Worm (Caenorhabditis elegans) whole organism, early embryonic: ENCODE data around the gene srj-20.

Source experiments
- B0310.2 ChIP-seq: sonication (generic microtip); optimal IDR thresholded peaks from 2 replicates; lab custom pipeline; 2016; ENCODE audit warnings: mild to moderate bottlenecking, missing genetic modification characterization, missing compliant biosample characterization
- F13C5.2 ChIP-seq: sonication (generic microtip); optimal IDR thresholded peaks from 2 replicates; lab custom pipeline; 2017; ENCODE audit warnings: mild to moderate bottlenecking, missing genetic modification characterization, inconsistent platforms, missing compliant biosample characterization
- aly-1 ChIP-seq: sonication (generic microtip); optimal IDR thresholded peaks from 2 replicates; lab custom pipeline; 2016; ENCODE audit warnings: missing genetic modification characterization, missing compliant biosample characterization
- ama-1 ChIP-seq: fragments of 150-350 bp; optimal IDR thresholded peaks from 2 replicates; lab custom pipeline; 2014
- ceh-13 ChIP-seq: fragments of 200-800 bp; sonication (Bioruptor generic); optimal IDR thresholded peaks from 2 replicates; lab custom pipeline; 2018; ENCODE audit warnings: mild to moderate bottlenecking, missing genetic modification characterization, missing compliant biosample characterization
- ceh-36 ChIP-seq: sonication (generic microtip); optimal IDR thresholded peaks from 2 replicates; lab custom pipeline; 2016; ENCODE audit warnings: missing genetic modification characterization, inconsistent platforms, missing compliant biosample characterization
- ets-7 ChIP-seq: sonication (generic microtip); optimal IDR thresholded peaks from 2 replicates; lab custom pipeline; 2016; ENCODE audit warnings: missing genotype, missing genetic modification characterization, missing compliant biosample characterization
- flt-1 ChIP-seq: fragments of 200-800 bp; sonication (Bioruptor generic); IDR thresholded peaks from 2 replicates; pipeline ENCODE4 v1.3.6; 2022; ENCODE audit warnings: missing genetic modification characterization, missing compliant biosample characterization
- hmbx-1 ChIP-seq: sonication (generic microtip); optimal IDR thresholded peaks from 2 replicates; lab custom pipeline; 2016; ENCODE audit warnings: mild to moderate bottlenecking, missing genetic modification characterization, missing compliant biosample characterization
- hmg-4 ChIP-seq: fragments of 200-800 bp; sonication (Bioruptor generic); optimal IDR thresholded peaks from 2 replicates; lab custom pipeline; 2018; ENCODE audit warnings: mild to moderate bottlenecking, missing genetic modification characterization, missing compliant biosample characterization
- hnd-1 ChIP-seq: sonication (generic microtip); optimal IDR thresholded peaks from 2 replicates; lab custom pipeline; 2016; ENCODE audit warnings: missing genetic modification characterization, missing compliant biosample characterization
- pes-1 ChIP-seq: fragments of 200-800 bp; sonication (Bioruptor generic); IDR thresholded peaks from 2 replicates; pipeline ENCODE4 v1.3.6; 2022; ENCODE audit warnings: missing genetic modification reagents, missing genetic modification characterization, missing compliant biosample characterization
- scrt-1 ChIP-seq: fragments of 200-800 bp; sonication (Bioruptor generic); IDR thresholded peaks from 2 replicates; pipeline ENCODE4 v1.3.6; 2022; ENCODE audit warnings: missing genetic modification characterization, missing compliant biosample characterization
- sea-1 ChIP-seq: fragments of 200-800 bp; sonication (Bioruptor generic); conservative IDR thresholded peaks from 2 replicates; pipeline ENCODE4 v1.3.6; 2022; ENCODE audit warnings: missing genetic modification characterization, missing compliant biosample characterization
- tbx-11 ChIP-seq: fragments of 200-800 bp; sonication (Bioruptor generic); IDR thresholded peaks from 2 replicates; pipeline ENCODE4 v1.3.6; 2022; ENCODE audit warnings: missing genetic modification characterization, missing compliant biosample characterization
- tbx-37 ChIP-seq: fragments of 200-800 bp; sonication (Bioruptor generic); conservative IDR thresholded peaks from 2 replicates; pipeline ENCODE4 v1.3.6; 2022; ENCODE audit warnings: missing genetic modification reagents, missing genetic modification characterization, missing compliant biosample characterization
- tra-4 ChIP-seq: sonication (generic microtip); optimal IDR thresholded peaks from 2 replicates; lab custom pipeline; 2017; ENCODE audit warnings: missing genetic modification characterization, missing compliant biosample characterization

Gene srj-20

ce11 chrV:2573108-2573507 lies at the start of gene srj-20:
srj-20 (minus strand) TSS chrV:2573208.
- TF ChIP-seq F13C5.2: no peak
- no peak for TF ChIP-seq scrt-1 (GFP tag; lab: Robert Waterston, UW)
- TF ChIP-seq flt-1 (GFP tag; lab: Robert Waterston, UW): no peak
- TF ChIP-seq tbx-11 (GFP tag; lab: Robert Waterston, UW): no peak
- TF ChIP-seq hmg-4: no peak
- no peak for TF ChIP-seq ama-1
- TF ChIP-seq sea-1 (GFP tag; lab: Robert Waterston, UW): no peak
- no peak for TF ChIP-seq ceh-13 (GFP tag; lab: Kevin White, UChicago)
- no peak for TF ChIP-seq tbx-37 (GFP tag; lab: Robert Waterston, UW)
- TF ChIP-seq hnd-1 (tag; lab: Kevin White, UChicago): no peak
- TF ChIP-seq ets-7: no peak
- no peak for TF ChIP-seq hmbx-1 (tag; lab: Kevin White, UChicago)
- TF ChIP-seq B0310.2: no peak
- no peak for TF ChIP-seq pes-1 (GFP tag; lab: Robert Waterston, UW)

- no peak for TF ChIP-seq hnd-1 (tag; lab: Kevin White, UChicago)
- no peak for TF ChIP-seq ets-7
- no peak for TF ChIP-seq ama-1
- no peak for TF ChIP-seq tbx-37 (GFP tag; lab: Robert Waterston, UW)
- no peak for TF ChIP-seq flt-1 (GFP tag; lab: Robert Waterston, UW)
- no peak for TF ChIP-seq F13C5.2
- TF ChIP-seq aly-1 (tag; lab: Kevin White, UChicago): no peak
- TF ChIP-seq ceh-36 (tag; lab: Kevin White, UChicago): no peak
Measured at ce11 chrV:2621879-2622278, 48.9 kb upstream of the srj-20 start, which contains the start of gene srh-271. srh-271 (minus strand) TSS chrV:2621979.

- TF ChIP-seq tbx-11 (GFP tag; lab: Robert Waterston, UW) (0 out of 2 replicates have a peak, but pooled peaks have one; percentile 13), pes-1 (GFP tag; lab: Robert Waterston, UW) (no peak), ets-7 (no peak), ceh-13 (GFP tag; lab: Kevin White, UChicago) (no peak), tra-4 (no peak), aly-1 (tag; lab: Kevin White, UChicago) (no peak), F13C5.2 (no peak)
Measured at ce11 chrV:2617499-2617898, 44.5 kb upstream of the srj-20 start.

- TF ChIP-seq F13C5.2: no peak
- no peak for TF ChIP-seq ets-7
- no peak for TF ChIP-seq ceh-13 (GFP tag; lab: Kevin White, UChicago)
- no peak for TF ChIP-seq B0310.2
- no peak for TF ChIP-seq sea-1 (GFP tag; lab: Robert Waterston, UW)
- no peak for TF ChIP-seq hnd-1 (tag; lab: Kevin White, UChicago)
- TF ChIP-seq ama-1: no peak
- TF ChIP-seq tbx-11 (GFP tag; lab: Robert Waterston, UW): no peak
- TF ChIP-seq pes-1 (GFP tag; lab: Robert Waterston, UW): no peak
Measured at ce11 chrV:2614986-2615687, 42.1 kb upstream of the srj-20 start, which contains the start of gene F53E10.1. F53E10.1 (plus strand) TSS chrV:2615310.

- TF ChIP-seq pes-1 (GFP tag; lab: Robert Waterston, UW): no peak
- TF ChIP-seq B0310.2: no peak
- TF ChIP-seq aly-1 (tag; lab: Kevin White, UChicago): no peak
- no peak for TF ChIP-seq sea-1 (GFP tag; lab: Robert Waterston, UW)
- no peak for TF ChIP-seq tbx-37 (GFP tag; lab: Robert Waterston, UW)
Measured at ce11 chrV:2608352-2608751, 35.3 kb upstream of the srj-20 start, which contains the start of gene acr-17. acr-17 (plus strand) TSS chrV:2608652.

ce11 chrV:2603056-2603455 lies 30.0 kb upstream of the srj-20 start, which contains the start of gene F53E10.6:
F53E10.6 (minus strand) TSS chrV:2603063.
- no peak for TF ChIP-seq ceh-36 (tag; lab: Kevin White, UChicago)
- peak; percentile 53; the same call in 1 of the 2 replicates for TF ChIP-seq pes-1 (GFP tag; lab: Robert Waterston, UW)
- TF ChIP-seq tbx-37 (GFP tag; lab: Robert Waterston, UW): peak; percentile 60; the same call in 1 of the 2 replicates
- 0 out of 2 replicates have a peak, but pooled peaks have one; percentile 16 for TF ChIP-seq tbx-11 (GFP tag; lab: Robert Waterston, UW)

ce11 chrV:2601817-2602216 lies 28.8 kb upstream of the srj-20 start:
- no peak for TF ChIP-seq scrt-1 (GFP tag; lab: Robert Waterston, UW)
- no peak for TF ChIP-seq B0310.2
- TF ChIP-seq ceh-36 (tag; lab: Kevin White, UChicago): no peak
- no peak for TF ChIP-seq hmbx-1 (tag; lab: Kevin White, UChicago)
- no peak for TF ChIP-seq ets-7
- no peak for TF ChIP-seq flt-1 (GFP tag; lab: Robert Waterston, UW)
- no peak for TF ChIP-seq F13C5.2
- TF ChIP-seq ama-1: no peak
- TF ChIP-seq pes-1 (GFP tag; lab: Robert Waterston, UW): no peak
- no peak for TF ChIP-seq tbx-11 (GFP tag; lab: Robert Waterston, UW)
- no peak for TF ChIP-seq ceh-13 (GFP tag; lab: Kevin White, UChicago)
- no peak for TF ChIP-seq hnd-1 (tag; lab: Kevin White, UChicago)
- no peak for TF ChIP-seq hmg-4
- TF ChIP-seq aly-1 (tag; lab: Kevin White, UChicago): no peak
- TF ChIP-seq tbx-37 (GFP tag; lab: Robert Waterston, UW): no peak
- TF ChIP-seq tra-4: no peak

ce11 chrV:2600543-2600942 lies 27.5 kb upstream of the srj-20 start:
- peak; percentile 52; the same call in 1 of the 2 replicates for TF ChIP-seq pes-1 (GFP tag; lab: Robert Waterston, UW)
- TF ChIP-seq hmg-4: no peak
- peak; percentile 4 for TF ChIP-seq F13C5.2
- TF ChIP-seq tbx-11 (GFP tag; lab: Robert Waterston, UW): 0 out of 2 replicates have a peak, but pooled peaks have one; percentile 18
